Worm (Caenorhabditis elegans) whole organism, mixed stage, embryonic: ENCODE data around the gene R09H10.1.

Experiments used
- blmp-1 ChIP-seq: fragments of 150-350 bp; optimal IDR thresholded peaks from 2 replicates; lab custom pipeline; 2014; ENCODE audit warnings: missing biosample characterization, missing genetic modification characterization
- elt-1 ChIP-seq: sonication (generic microtip); optimal IDR thresholded peaks from 2 replicates; lab custom pipeline; 2017; ENCODE audit warnings: missing genetic modification characterization, mild to moderate bottlenecking, missing compliant biosample characterization, antibody characterized with exemption, moderate library complexity, borderline replicate concordance; ENCODE audit not compliant: insufficient read depth
- elt-3 ChIP-seq: fragments of 150-350 bp; optimal IDR thresholded peaks from 2 replicates; lab custom pipeline; 2014; ENCODE audit warnings: missing biosample characterization, missing genetic modification characterization
- nhr-237 ChIP-seq: fragments of 150-350 bp; optimal IDR thresholded peaks from 2 replicates; lab custom pipeline; 2014; ENCODE audit warnings: missing biosample characterization, missing genetic modification characterization
- nhr-76 ChIP-seq: sonication (generic microtip); optimal IDR thresholded peaks from 2 replicates; lab custom pipeline; 2017; ENCODE audit warnings: missing biosample characterization, missing genetic modification characterization

- TF ChIP-seq elt-3 (tag; lab: Kevin White, UChicago) (no peak), nhr-76 (tag; lab: Kevin White, UChicago) (no peak), elt-1 (tag; lab: Kevin White, UChicago) (no peak), nhr-237 (tag; lab: Kevin White, UChicago) (no peak), blmp-1 (tag; lab: Kevin White, UChicago) (no peak)
These were observed 35.5 kb upstream of the R09H10.1 start for ce11 chrIV:10564613-10565012.
